Fruit fly (Drosophila melanogaster) S2 (cell line): ENCODE data around the gene Fuca.

ENCODE experiments used
- CG8478 ChIP-seq: fragments of >200 bp; optimal IDR thresholded peaks from 2 replicates; lab custom pipeline; 2018
- CTCF ChIP-seq, 2 experiments: fragments of >200 bp; optimal IDR thresholded peaks; 2 replicates each; lab custom pipeline; 2018

dm6 chr3L:11484483-11484882 is 38.0 kb downstream of the Fuca start:
- no peak for TF ChIP-seq CTCF (optimal IDR thresholded peaks at IDR 0.05; lab: Kevin White, UChicago)
- TF ChIP-seq CG8478 (lab: Kevin White, UChicago), result no peak
